Worm (Caenorhabditis elegans) whole organism, midembryonic: ENCODE data around the gene sra-13.

Source experiments
- T22C8.4 ChIP-seq: fragments of 200-800 bp; sonication (Bioruptor generic); IDR thresholded peaks from 2 replicates; pipeline ENCODE4 v1.3.6; 2022; ENCODE audit warnings: missing genetic modification characterization, missing compliant biosample characterization
- cog-1 ChIP-seq: sonication (generic microtip); optimal IDR thresholded peaks from 2 replicates; lab custom pipeline; 2016; ENCODE audit warnings: missing genetic modification characterization, missing compliant biosample characterization
- flt-1 ChIP-seq: fragments of 200-800 bp; sonication (Bioruptor generic); IDR thresholded peaks from 2 replicates; pipeline ENCODE4 v1.3.6; 2022; ENCODE audit warnings: missing genetic modification characterization, missing compliant biosample characterization
- klf-2 ChIP-seq: fragments of 200-800 bp; sonication (Bioruptor generic); conservative IDR thresholded peaks from 2 replicates; pipeline ENCODE4 v1.3.6; 2022; ENCODE audit warnings: missing genetic modification reagents, missing genetic modification characterization, missing compliant biosample characterization
- tab-1 ChIP-seq: fragments of 200-800 bp; sonication (Bioruptor generic); IDR thresholded peaks from 2 replicates; pipeline ENCODE4 v1.3.6; 2022; ENCODE audit warnings: missing genetic modification characterization, missing compliant biosample characterization
- ztf-23 ChIP-seq: fragments of 200-800 bp; sonication (Bioruptor generic); IDR thresholded peaks from 2 replicates; pipeline ENCODE4 v1.3.6; 2022; ENCODE audit warnings: missing genetic modification reagents, missing genetic modification characterization, missing compliant biosample characterization
- ztf-29 ChIP-seq: fragments of 200-800 bp; sonication (Bioruptor generic); IDR thresholded peaks from 2 replicates; pipeline ENCODE4 v1.3.6; 2022; ENCODE audit warnings: missing genetic modification reagents, missing genetic modification characterization, missing compliant biosample characterization

- no peak for TF ChIP-seq T22C8.4 (GFP tag; lab: Robert Waterston, UW)
- TF ChIP-seq cog-1: no peak
- no peak for TF ChIP-seq flt-1 (GFP tag; lab: Robert Waterston, UW)
- no peak for TF ChIP-seq tab-1 (GFP tag; lab: Robert Waterston, UW)
- no peak for TF ChIP-seq ztf-23 (GFP tag; lab: Robert Waterston, UW)
- TF ChIP-seq ztf-29 (GFP tag; lab: Robert Waterston, UW): no peak
- no peak for TF ChIP-seq klf-2
Measured at ce11 chrII:8382880-8383279, 24.6 kb upstream of the sra-13 start.
